Worm (Caenorhabditis elegans): ENCODE measurements around the gene srh-89.

The srh-89 gene

DNA sequence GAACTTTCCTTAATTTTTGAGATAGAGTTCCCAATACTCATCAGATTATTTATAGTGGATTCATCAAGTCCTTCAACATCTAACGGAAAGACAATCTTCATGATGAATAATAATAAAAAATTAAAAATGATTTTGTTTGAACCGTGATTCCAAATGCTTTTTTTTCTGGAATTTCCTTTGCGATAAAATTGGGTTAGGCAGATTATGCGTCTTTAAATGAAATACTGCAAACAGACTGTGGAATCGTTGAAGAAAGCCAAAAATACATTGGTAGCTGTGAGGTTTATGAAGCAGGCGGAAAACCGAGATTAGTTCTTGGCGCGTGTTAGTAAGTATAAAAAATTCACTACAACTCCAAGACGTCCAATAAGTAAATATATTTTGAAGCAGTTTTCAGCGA lies 38.0 kb downstream of the srh-89 start, which contains the start of gene srw-68:
Gene srw-68, minus strand, starts transcription at position 101 of the 400 bp plus-strand sequence.
- TF ChIP-seq duxl-1 (tag; optimal IDR thresholded peaks at IDR 0.05; ENCODE audit: poor library complexity) (no peak), hmg-1.1 (GFP tag; IDR thresholded peaks at IDR 0.05) (no peak), daf-19 (GFP tag; conservative IDR thresholded peaks at IDR 0.05) (no peak), mdl-1 (tag; optimal IDR thresholded peaks at IDR 0.05) (no peak), nhr-25 (tag; optimal IDR thresholded peaks at IDR 0.05; ENCODE audit: borderline replicate concordance, insufficient read depth) (no peak), attf-4 (tag; optimal IDR thresholded peaks at IDR 0.05) (no peak), saeg-2 (GFP tag; IDR thresholded peaks at IDR 0.05) (no peak), nhr-10 (tag; optimal IDR thresholded peaks at IDR 0.05) (no peak), R02D3.7 (tag; optimal IDR thresholded peaks at IDR 0.05) (no peak), unc-39 (tag; optimal IDR thresholded peaks at IDR 0.05) (no peak), aha-1 (tag) (no peak), lim-7 (GFP tag; IDR thresholded peaks at IDR 0.05) (no peak), zag-1 (tag; optimal IDR thresholded peaks at IDR 0.05) (no peak), ceh-62 (tag; optimal IDR thresholded peaks at IDR 0.05) (no peak), F49E8.2 (tag; optimal IDR thresholded peaks at IDR 0.05; ENCODE audit: borderline replicate concordance) (no peak), snpc-1.2 (GFP tag; IDR thresholded peaks at IDR 0.05) (no peak), lin-15B (tag; optimal IDR thresholded peaks at IDR 0.05) (no peak), daf-12 (tag; optimal IDR thresholded peaks at IDR 0.05) (no peak), egl-43 (GFP tag; IDR thresholded peaks at IDR 0.05) (no peak)

DNA sequence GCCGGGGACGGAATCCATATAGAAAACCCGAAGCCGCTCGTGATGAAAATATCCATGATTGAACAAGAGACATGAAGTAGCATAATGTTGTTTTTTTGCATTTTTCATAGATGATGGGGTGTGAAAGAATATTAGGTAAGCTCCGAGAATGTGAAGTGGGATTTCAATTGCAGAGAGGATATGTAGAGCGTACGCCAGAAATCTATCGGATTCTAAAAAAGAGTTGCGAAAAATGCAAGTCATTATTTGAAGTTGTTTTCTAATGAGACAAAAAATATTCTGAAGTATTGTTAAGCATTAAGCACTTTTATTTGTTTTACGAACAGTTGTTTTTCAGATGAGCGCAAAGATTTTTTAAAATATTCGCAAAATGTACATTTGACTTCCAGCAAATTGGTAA lies 40.3 kb downstream of the srh-89 start, which contains the start of gene F18E3.10:
Gene F18E3.10, minus strand, starts transcription at position 101 of the 400 bp plus-strand sequence.
- peak in 1 of 2 experiments; percentile 74 for TF ChIP-seq unc-62 (GFP tag; optimal IDR thresholded peaks at IDR 0.05 in 1 of 2)
- no peak for TF ChIP-seq unc-62 (tag; optimal IDR thresholded peaks at IDR 0.05)
- TF ChIP-seq Y105C5A.15 (GFP tag; IDR thresholded peaks at IDR 0.05): no peak

DNA sequence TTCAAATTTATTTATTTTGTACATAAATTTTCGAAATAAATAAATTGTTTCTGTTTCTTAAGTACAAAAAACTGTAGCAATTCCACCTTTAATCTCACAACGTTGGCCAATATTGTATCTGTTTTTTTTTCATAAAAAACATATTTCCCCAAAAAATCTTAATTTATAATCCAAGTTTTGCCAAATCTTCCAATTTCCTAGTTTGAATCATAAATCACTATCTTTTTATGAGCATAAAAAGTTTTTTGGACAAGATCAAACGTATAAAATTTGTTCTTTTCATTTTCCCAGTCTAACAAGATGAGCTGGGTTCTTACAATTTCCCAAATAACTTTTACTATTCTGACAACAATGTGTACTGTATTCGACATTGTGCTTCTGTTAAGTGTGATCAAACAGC lies 44.4 kb downstream of the srh-89 start, which contains the start of gene srxa-4:
Gene srxa-4, plus strand, starts transcription at position 301 of the 400 bp plus-strand sequence.
- no peak for TF ChIP-seq madf-9 (GFP tag; conservative IDR thresholded peaks at IDR 0.05)
- TF ChIP-seq unc-130 (GFP tag; optimal IDR thresholded peaks at IDR 0.05): no peak
- no peak for TF ChIP-seq zfp-3 (GFP tag; conservative IDR thresholded peaks at IDR 0.05)

DNA sequence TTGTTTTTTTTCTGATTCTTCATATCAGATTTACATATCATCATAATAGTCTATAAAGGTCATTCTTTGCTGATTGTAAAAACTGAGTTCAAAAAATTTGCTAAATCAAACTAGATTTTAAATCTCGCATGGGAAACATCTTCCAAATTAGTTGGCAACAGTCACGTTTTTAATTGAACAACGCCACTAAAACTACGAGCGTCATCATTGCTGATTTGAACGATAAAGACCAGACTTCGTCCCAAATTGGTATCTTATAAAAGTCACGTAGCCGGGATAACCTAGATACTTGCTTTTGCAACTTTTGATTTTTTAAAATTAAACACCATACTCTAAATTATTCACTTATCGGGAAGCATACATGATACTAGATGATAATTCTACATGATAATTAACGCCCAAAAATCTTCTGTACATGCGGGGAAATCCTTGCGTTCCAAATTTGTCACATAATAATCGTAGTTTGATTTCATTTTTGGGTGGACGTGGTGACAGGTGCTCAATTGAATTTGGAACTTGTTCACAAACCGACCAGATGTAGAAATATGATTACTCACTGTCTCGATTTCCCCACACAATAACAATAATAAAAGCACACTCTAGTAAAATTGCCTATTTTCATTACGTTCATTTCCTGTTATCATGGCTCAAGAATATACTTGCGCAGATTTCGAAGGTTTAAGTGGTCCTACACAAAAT lies 47.4 kb downstream of the srh-89 start, which contains the start of gene srw-67:
Gene srw-67, plus strand, starts transcription at position 643 of the 699 bp plus-strand sequence.
- TF ChIP-seq nhr-10 (tag; optimal IDR thresholded peaks at IDR 0.05): no peak
- no peak for TF ChIP-seq dpl-1 (GFP tag; optimal IDR thresholded peaks at IDR 0.05)
- no peak for TF ChIP-seq arid-1 (GFP tag; conservative IDR thresholded peaks at IDR 0.05)
- peak; percentile 97 for TF ChIP-seq aha-1 (tag)
- no peak for TF ChIP-seq mdt-29 (GFP tag; IDR thresholded peaks at IDR 0.05)
- TF ChIP-seq nhr-42 (GFP tag; IDR thresholded peaks at IDR 0.05): no peak
- TF ChIP-seq F37D6.2 (tag; optimal IDR thresholded peaks at IDR 0.05): no peak
- TF ChIP-seq unc-62 (GFP tag; optimal IDR thresholded peaks at IDR 0.05 in 1 of 2): peak in 1 of 2 experiments; percentile 90
- TF ChIP-seq unc-62 (tag; optimal IDR thresholded peaks at IDR 0.05): no peak
- TF ChIP-seq vab-7 (GFP tag; IDR thresholded peaks at IDR 0.05): no peak
- no peak for TF ChIP-seq daf-16 (GFP tag; optimal IDR thresholded peaks at IDR 0.05)
- no peak for TF ChIP-seq daf-16 (tag; optimal IDR thresholded peaks at IDR 0.05)
- no peak for TF ChIP-seq zip-2 (tag; optimal IDR thresholded peaks at IDR 0.05)
- no peak for TF ChIP-seq fos-1 (tag; optimal IDR thresholded peaks at IDR 0.05)
- no peak for TF ChIP-seq mxl-3 (GFP tag; optimal IDR thresholded peaks at IDR 0.05)
- no peak for TF ChIP-seq T26A8.4 (GFP tag; IDR thresholded peaks at IDR 0.05)
- no peak for TF ChIP-seq zfp-3 (GFP tag; conservative IDR thresholded peaks at IDR 0.05)
- no peak for TF ChIP-seq D1046.2 (GFP tag; IDR thresholded peaks at IDR 0.05)
- TF ChIP-seq F26F4.8 (GFP tag; conservative IDR thresholded peaks at IDR 0.05): no peak
- no peak for TF ChIP-seq lin-13 (GFP tag; optimal IDR thresholded peaks at IDR 0.05)
- no peak for TF ChIP-seq ceh-32 (tag; optimal IDR thresholded peaks at IDR 0.05; ENCODE audit: poor library complexity)
- no peak for TF ChIP-seq cey-2 (tag; optimal IDR thresholded peaks at IDR 0.05; ENCODE audit: borderline replicate concordance, insufficient read depth)
- no peak for TF ChIP-seq hlh-11 (tag; optimal IDR thresholded peaks at IDR 0.05)
- no peak for TF ChIP-seq saeg-2 (GFP tag; IDR thresholded peaks at IDR 0.05)
- peak in 1 of 2 experiments; percentile 70 for TF ChIP-seq hif-1 (tag; optimal IDR thresholded peaks at IDR 0.05)
- peak; percentile 17 for TF ChIP-seq duxl-1 (tag; optimal IDR thresholded peaks at IDR 0.05; ENCODE audit: poor library complexity)
